Worm (Caenorhabditis elegans) whole organism, mixed stage, embryonic: Measurements from ENCODE around the gene C50C3.1.

ENCODE experiments used
- M03D4.4 ChIP-seq: sonication (generic microtip); optimal IDR thresholded peaks from 2 replicates; lab custom pipeline; 2017; ENCODE audit warnings: mild to moderate bottlenecking, missing genetic modification characterization, missing compliant biosample characterization
- sem-2 ChIP-seq: fragments of 200-800 bp; sonication (Bioruptor generic); optimal IDR thresholded peaks from 2 replicates; lab custom pipeline; 2018; ENCODE audit warnings: mild to moderate bottlenecking, missing genetic modification characterization, missing compliant biosample characterization
- unc-120 ChIP-seq: sonication (generic microtip); optimal IDR thresholded peaks from 2 replicates; lab custom pipeline; 2017; ENCODE audit warnings: missing genetic modification characterization, missing compliant biosample characterization; ENCODE audit not compliant: poor library complexity, severe bottlenecking

- no peak for TF ChIP-seq unc-120 (tag; lab: Kevin White, UChicago)
- no peak for TF ChIP-seq sem-2 (GFP tag; lab: Kevin White, UChicago)
- no peak for TF ChIP-seq M03D4.4 (tag; lab: Kevin White, UChicago)
Measured at ce11 chrIII:8240948-8241347, 49.2 kb downstream of the C50C3.1 start.
